Worm (Caenorhabditis elegans): ENCODE results near the gene plpr-1.

DNA sequence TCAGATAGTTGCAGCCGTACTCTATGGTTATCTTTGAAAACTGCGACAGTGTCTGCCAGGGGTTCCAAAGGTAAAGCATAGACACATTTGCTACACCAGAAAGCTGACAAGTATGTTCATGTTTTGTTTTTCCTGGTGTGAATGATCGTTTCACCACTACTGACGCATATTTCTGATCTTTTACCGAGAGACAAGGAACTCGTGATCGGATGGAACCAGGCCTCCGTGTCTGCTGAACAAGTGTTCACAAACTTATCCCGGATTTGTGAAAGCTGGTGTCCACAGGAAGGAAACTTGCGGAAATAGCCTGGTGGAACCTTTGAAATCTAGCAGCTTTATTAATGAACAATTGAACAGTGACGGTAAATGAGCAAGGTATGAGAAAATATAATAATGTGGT is 37.7 kb downstream of the plpr-1 start:
- TF ChIP-seq dao-5 (tag; optimal IDR thresholded peaks at IDR 0.05) (no peak), him-1 (tag; optimal IDR thresholded peaks at IDR 0.05) (no peak)
